Worm (Caenorhabditis elegans): ENCODE data around the gene lyst-1.

lyst-1 gene

ce11 chrX:12174686-12175404 is 33.9 kb upstream of the lyst-1 start:
- TF ChIP-seq dsc-1 (tag; optimal IDR thresholded peaks at IDR 0.05) (peak; percentile 65), ces-1 (GFP tag; optimal IDR thresholded peaks at IDR 0.05) (no peak), tbx-2 (tag; optimal IDR thresholded peaks at IDR 0.05) (no peak), snu-23 (GFP tag; optimal IDR thresholded peaks at IDR 0.05) (peak; percentile 14), rnt-1 (tag; optimal IDR thresholded peaks at IDR 0.05) (peak; percentile 7), nhr-85 (tag) (no peak), unc-86 (tag; optimal IDR thresholded peaks at IDR 0.05) (peak; percentile 48), C04F5.9 (tag; optimal IDR thresholded peaks at IDR 0.05) (no peak), aha-1 (tag; optimal IDR thresholded peaks at IDR 0.05) (no peak), pag-3 (tag; optimal IDR thresholded peaks at IDR 0.05; ENCODE audit: borderline replicate concordance, insufficient read depth) (no peak), nhr-71 (tag; optimal IDR thresholded peaks at IDR 0.05) (peak; percentile 40), elt-2 (tag; optimal IDR thresholded peaks at IDR 0.05) (peak; percentile 11), ztf-11 (tag; optimal IDR thresholded peaks at IDR 0.05) (peak in 1 of 2 experiments; percentile 45), ceh-90 (tag; optimal IDR thresholded peaks at IDR 0.05) (no peak), zip-4 (GFP tag; optimal IDR thresholded peaks at IDR 0.05) (no peak)

ce11 chrX:12173989-12174388 is 33.0 kb upstream of the lyst-1 start:
- TF ChIP-seq dsc-1 (tag; optimal IDR thresholded peaks at IDR 0.05) (no peak), elt-2 (tag; optimal IDR thresholded peaks at IDR 0.05) (peak; percentile 26), mef-2 (tag; optimal IDR thresholded peaks at IDR 0.05) (no peak), ceh-63 (GFP tag; optimal IDR thresholded peaks at IDR 0.05) (no peak), ceh-82 (tag; optimal IDR thresholded peaks at IDR 0.05) (no peak), nhr-85 (tag) (peak; percentile 55)

- TF ChIP-seq swsn-7 (tag; optimal IDR thresholded peaks at IDR 0.05) (no peak), egl-13 (tag; optimal IDR thresholded peaks at IDR 0.05) (no peak), fkh-4 (tag; optimal IDR thresholded peaks at IDR 0.05; ENCODE audit: borderline replicate concordance) (no peak), nhr-90 (tag; optimal IDR thresholded peaks at IDR 0.05; ENCODE audit: poor library complexity) (peak; percentile 25), C04F5.9 (tag; optimal IDR thresholded peaks at IDR 0.05) (no peak), nhr-19 (GFP tag; conservative IDR thresholded peaks at IDR 0.05) (no peak), nhr-85 (tag) (peak; percentile 85), fkh-8 (tag; optimal IDR thresholded peaks at IDR 0.05) (no peak), pqm-1 (tag; optimal IDR thresholded peaks at IDR 0.05) (no peak), nhr-84 (tag; optimal IDR thresholded peaks at IDR 0.05) (no peak), lin-39 (tag; optimal IDR thresholded peaks at IDR 0.05) (no peak), elt-3 (tag; optimal IDR thresholded peaks at IDR 0.05) (no peak), Y116A8C.19 (tag; optimal IDR thresholded peaks at IDR 0.05; ENCODE audit: borderline replicate concordance) (no peak), hlh-17 (GFP tag; optimal IDR thresholded peaks at IDR 0.05; ENCODE audit: borderline replicate concordance) (no peak), irx-1 (tag; optimal IDR thresholded peaks at IDR 0.05) (no peak), unc-30 (tag; optimal IDR thresholded peaks at IDR 0.05) (no peak), efl-3 (GFP tag; optimal IDR thresholded peaks at IDR 0.05) (no peak), ces-1 (GFP tag; optimal IDR thresholded peaks at IDR 0.05) (no peak), tbx-2 (tag; optimal IDR thresholded peaks at IDR 0.05) (no peak), nhr-71 (tag; optimal IDR thresholded peaks at IDR 0.05) (no peak), nhr-28 (tag; optimal IDR thresholded peaks at IDR 0.05) (no peak), sox-4 (tag; optimal IDR thresholded peaks at IDR 0.05) (no peak), lin-35 (GFP tag; optimal IDR thresholded peaks at IDR 0.05) (peak in 1 of 2 experiments; percentile 1), zip-4 (GFP tag; optimal IDR thresholded peaks at IDR 0.05) (no peak), grh-1 (GFP tag; IDR thresholded peaks at IDR 0.05) (no peak), lin-14 (GFP tag; optimal IDR thresholded peaks at IDR 0.05) (peak; percentile 56), xbp-1 (tag; optimal IDR thresholded peaks at IDR 0.05) (no peak), ceh-8 (GFP tag; optimal IDR thresholded peaks at IDR 0.05) (no peak), ceh-88 (GFP tag; IDR thresholded peaks at IDR 0.05) (no peak), ceh-63 (GFP tag; optimal IDR thresholded peaks at IDR 0.05) (no peak), lir-3 (tag; optimal IDR thresholded peaks at IDR 0.05; ENCODE audit: poor library complexity) (no peak), snu-23 (GFP tag; optimal IDR thresholded peaks at IDR 0.05) (no peak), tlp-1 (tag; optimal IDR thresholded peaks at IDR 0.05) (no peak), lin-13 (GFP tag; optimal IDR thresholded peaks at IDR 0.05) (no peak), sup-37 (GFP tag; optimal IDR thresholded peaks at IDR 0.05) (no peak)
These were observed 31.7 kb upstream of the lyst-1 start for ce11 chrX:12172482-12173134.
